Worm (Caenorhabditis elegans): ENCODE measurements around the gene nep-25.

The nep-25 gene

DNA sequence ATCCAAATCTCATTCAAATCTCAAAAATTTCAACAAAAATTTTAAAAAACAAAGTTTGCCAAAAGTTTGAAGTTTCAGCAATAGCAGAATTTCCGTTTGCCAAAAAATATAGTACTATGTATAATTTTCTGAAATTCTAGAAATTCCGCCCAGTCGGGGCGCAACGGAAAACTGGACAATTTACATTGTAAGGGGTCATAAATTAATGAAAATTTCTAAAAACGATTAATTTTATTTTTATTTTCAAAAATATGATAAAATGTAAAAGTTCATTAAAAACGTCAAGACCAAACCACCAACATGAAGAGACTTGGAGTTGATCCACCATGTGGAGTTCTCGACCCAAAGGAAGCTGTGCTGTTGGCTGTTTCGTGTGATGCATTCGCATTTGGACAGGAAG lies 23.7 kb upstream of the nep-25 start, which contains the start of gene ZK1248.4:
Gene ZK1248.4 (plus strand): TSS at position 301 of the 400 bp plus-strand sequence.
- TF ChIP-seq ceh-82 (tag; optimal IDR thresholded peaks at IDR 0.05) = no peak
- no peak for TF ChIP-seq lin-11 (tag; optimal IDR thresholded peaks at IDR 0.05)
- TF ChIP-seq peb-1 (tag; optimal IDR thresholded peaks at IDR 0.05) = no peak
- no peak for TF ChIP-seq sma-3 (GFP tag; optimal IDR thresholded peaks at IDR 0.05)
- no peak for TF ChIP-seq mbf-1 (tag; optimal IDR thresholded peaks at IDR 0.05)
- TF ChIP-seq nhr-77 (tag; optimal IDR thresholded peaks at IDR 0.05) = no peak
- no peak for TF ChIP-seq Y55F3AM.14 (GFP tag; optimal IDR thresholded peaks at IDR 0.05)
- no peak for TF ChIP-seq unc-55 (GFP tag; optimal IDR thresholded peaks at IDR 0.05)
- no peak for TF ChIP-seq ZK546.5 (tag; optimal IDR thresholded peaks at IDR 0.05)
- TF ChIP-seq fos-1 (tag; optimal IDR thresholded peaks at IDR 0.05) = no peak
- no peak for TF ChIP-seq lin-13 (GFP tag; optimal IDR thresholded peaks at IDR 0.05)
- no peak for TF ChIP-seq ztf-11 (tag; optimal IDR thresholded peaks at IDR 0.05)
- TF ChIP-seq ztf-1 (GFP tag; conservative IDR thresholded peaks at IDR 0.05) = no peak
- TF ChIP-seq ama-1 (optimal IDR thresholded peaks at IDR 0.05) = no peak
- no peak for TF ChIP-seq dmd-4 (tag; optimal IDR thresholded peaks at IDR 0.05)
- TF ChIP-seq nhr-10 (tag; optimal IDR thresholded peaks at IDR 0.05) = no peak

DNA sequence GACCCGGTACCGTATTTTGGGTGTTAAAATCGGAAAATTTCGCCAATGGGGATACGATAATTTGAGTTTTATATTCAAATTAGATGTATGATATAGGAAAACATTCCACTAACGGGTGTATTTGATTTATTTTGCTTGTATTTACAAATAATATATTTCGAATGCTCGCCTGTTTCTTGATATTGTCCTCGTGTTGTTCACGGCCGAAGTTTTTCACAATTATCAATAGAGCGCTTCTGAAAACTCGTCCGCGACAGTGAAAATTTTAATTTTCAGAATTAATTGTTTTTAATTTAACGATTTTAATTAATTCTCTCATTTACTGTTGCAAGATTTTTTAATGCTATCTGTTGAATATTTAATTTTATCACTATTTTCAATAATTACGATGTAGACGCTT lies 22.4 kb upstream of the nep-25 start:
- TF ChIP-seq unc-55 (GFP tag; optimal IDR thresholded peaks at IDR 0.05) (peak; percentile 71), sma-3 (GFP tag; optimal IDR thresholded peaks at IDR 0.05) (peak; percentile 16), sma-9 (GFP tag; optimal IDR thresholded peaks at IDR 0.05) (peak; percentile 12), sma-9 (tag; optimal IDR thresholded peaks at IDR 0.05) (no peak), mab-5 (tag; optimal IDR thresholded peaks at IDR 0.05) (no peak), fos-1 (tag; optimal IDR thresholded peaks at IDR 0.05) (no peak)

DNA sequence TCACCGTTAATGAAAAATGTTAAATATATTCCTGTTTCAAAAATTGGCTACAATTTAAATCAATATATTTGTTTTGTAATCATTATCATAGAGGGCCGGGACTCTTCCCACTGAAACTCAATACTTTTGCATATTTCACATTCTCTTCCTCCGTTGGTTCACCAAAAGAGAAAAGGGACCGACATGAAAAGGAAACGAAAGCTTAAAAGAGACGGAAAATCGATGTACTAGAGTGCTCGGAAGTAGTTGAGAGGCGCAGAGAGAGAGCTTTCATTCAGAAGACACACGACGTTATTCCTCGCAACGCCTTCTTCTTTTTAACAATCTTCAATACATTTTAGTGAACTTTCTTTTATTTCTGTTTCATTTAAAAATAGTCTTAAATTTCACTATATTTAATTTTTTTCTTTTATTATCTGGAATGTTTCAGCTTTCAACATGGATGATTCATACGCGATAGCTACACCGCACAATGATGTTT lies 21.7 kb upstream of the nep-25 start, which contains the start of gene ehs-1:
Gene ehs-1 (plus strand): TSS at position 431 of the 481 bp plus-strand sequence.
- TF ChIP-seq unc-55 (GFP tag; optimal IDR thresholded peaks at IDR 0.05) = peak; percentile 40
- TF ChIP-seq zag-1 (tag; optimal IDR thresholded peaks at IDR 0.05) = no peak
- no peak for TF ChIP-seq mbf-1 (tag; optimal IDR thresholded peaks at IDR 0.05)
- TF ChIP-seq nhr-129 (tag; optimal IDR thresholded peaks at IDR 0.05) = peak; percentile 5
- peak; percentile 24 for TF ChIP-seq C34F6.9 (tag; optimal IDR thresholded peaks at IDR 0.05)
- TF ChIP-seq elt-1 (tag; optimal IDR thresholded peaks at IDR 0.05) = no peak
- TF ChIP-seq mab-5 (tag; optimal IDR thresholded peaks at IDR 0.05) = no peak
- TF ChIP-seq crh-2 (tag; optimal IDR thresholded peaks at IDR 0.05) = peak; percentile 36
- no peak for TF ChIP-seq skn-1 (tag; optimal IDR thresholded peaks at IDR 0.05)
- TF ChIP-seq lsy-2 (tag; optimal IDR thresholded peaks at IDR 0.05) = peak in 1 of 2 experiments; percentile 31

- TF ChIP-seq Y55F3AM.14 (GFP tag; optimal IDR thresholded peaks at IDR 0.05) (no peak), skn-1 (tag; optimal IDR thresholded peaks at IDR 0.05) (no peak), nhr-12 (tag; optimal IDR thresholded peaks at IDR 0.05) (no peak), sma-3 (GFP tag; optimal IDR thresholded peaks at IDR 0.05) (peak; percentile 8), nhr-129 (tag; optimal IDR thresholded peaks at IDR 0.05) (no peak), nhr-23 (tag; optimal IDR thresholded peaks at IDR 0.05) (no peak), sma-9 (GFP tag; optimal IDR thresholded peaks at IDR 0.05) (no peak), sma-9 (tag; optimal IDR thresholded peaks at IDR 0.05) (no peak), dmd-4 (tag; optimal IDR thresholded peaks at IDR 0.05) (no peak), ztf-1 (GFP tag; conservative IDR thresholded peaks at IDR 0.05) (no peak), nhr-77 (tag; optimal IDR thresholded peaks at IDR 0.05) (no peak), blmp-1 (tag; optimal IDR thresholded peaks at IDR 0.05; ENCODE audit: insufficient read depth) (peak; percentile 26), ceh-82 (tag; optimal IDR thresholded peaks at IDR 0.05) (no peak)
These were observed 14.7 kb upstream of the nep-25 start, which contains the start of gene tbc-2 for ce11 chrII:5827364-5827763. Gene tbc-2 (minus strand): TSS chrII:5827443.

- TF ChIP-seq gmeb-1 (tag; optimal IDR thresholded peaks at IDR 0.05) (no peak), Y55F3AM.14 (GFP tag; optimal IDR thresholded peaks at IDR 0.05) (no peak), R02D3.7 (tag; optimal IDR thresholded peaks at IDR 0.05) (no peak), ztf-1 (GFP tag; conservative IDR thresholded peaks at IDR 0.05) (no peak), peb-1 (tag; optimal IDR thresholded peaks at IDR 0.05) (no peak), nhr-25 (tag; optimal IDR thresholded peaks at IDR 0.05) (no peak), sem-4 (tag; optimal IDR thresholded peaks at IDR 0.05) (no peak), ceh-16 (tag; optimal IDR thresholded peaks at IDR 0.05) (no peak), F13H6.1 (tag; optimal IDR thresholded peaks at IDR 0.05) (no peak), blmp-1 (tag; optimal IDR thresholded peaks at IDR 0.05; ENCODE audit: insufficient read depth) (no peak), nhr-6 (tag; optimal IDR thresholded peaks at IDR 0.05) (no peak), snpc-4 (tag; optimal IDR thresholded peaks at IDR 0.05) (no peak), nhr-237 (tag; optimal IDR thresholded peaks at IDR 0.05) (no peak), nhr-12 (tag; optimal IDR thresholded peaks at IDR 0.05) (no peak), unc-62 (GFP tag; optimal IDR thresholded peaks at IDR 0.05) (no peak), lin-39 (tag; optimal IDR thresholded peaks at IDR 0.05) (no peak)
These were observed 13.6 kb upstream of the nep-25 start, which contains the start of gene ZK1248.11 for ce11 chrII:5828486-5828885. Gene ZK1248.11 (minus strand): TSS chrII:5828586.

Measured in whole organism, L2 larva.